Fruit fly (Drosophila melanogaster) whole organism, adult: Measurements from ENCODE around the gene Adar.

Source experiments
- CG33017 ChIP-seq: fragments of 200-800 bp; sonication (Bioruptor generic); optimal IDR thresholded peaks from 2 replicates; lab custom pipeline; 2018; ENCODE audit warnings: missing biosample characterization, mild to moderate bottlenecking, missing genetic modification characterization, moderate library complexity
- Clk ChIP-seq: fragments of 200-800 bp; sonication (Bioruptor generic); optimal IDR thresholded peaks from 2 replicates; lab custom pipeline; 2017; ENCODE audit warnings: missing biosample characterization, missing genetic modification characterization
- Mnt ChIP-seq: fragments of 200-800 bp; sonication (Bioruptor generic); optimal IDR thresholded peaks from 2 replicates; lab custom pipeline; 2016; ENCODE audit warnings: missing biosample characterization, mild to moderate bottlenecking, missing genetic modification characterization
- bab1 ChIP-seq: fragments of 200-800 bp; sonication (Bioruptor generic); optimal IDR thresholded peaks from 3 replicates; lab custom pipeline; 2019; ENCODE audit warnings: missing biosample characterization, mild to moderate bottlenecking, missing genetic modification characterization, moderate library complexity

DNA sequence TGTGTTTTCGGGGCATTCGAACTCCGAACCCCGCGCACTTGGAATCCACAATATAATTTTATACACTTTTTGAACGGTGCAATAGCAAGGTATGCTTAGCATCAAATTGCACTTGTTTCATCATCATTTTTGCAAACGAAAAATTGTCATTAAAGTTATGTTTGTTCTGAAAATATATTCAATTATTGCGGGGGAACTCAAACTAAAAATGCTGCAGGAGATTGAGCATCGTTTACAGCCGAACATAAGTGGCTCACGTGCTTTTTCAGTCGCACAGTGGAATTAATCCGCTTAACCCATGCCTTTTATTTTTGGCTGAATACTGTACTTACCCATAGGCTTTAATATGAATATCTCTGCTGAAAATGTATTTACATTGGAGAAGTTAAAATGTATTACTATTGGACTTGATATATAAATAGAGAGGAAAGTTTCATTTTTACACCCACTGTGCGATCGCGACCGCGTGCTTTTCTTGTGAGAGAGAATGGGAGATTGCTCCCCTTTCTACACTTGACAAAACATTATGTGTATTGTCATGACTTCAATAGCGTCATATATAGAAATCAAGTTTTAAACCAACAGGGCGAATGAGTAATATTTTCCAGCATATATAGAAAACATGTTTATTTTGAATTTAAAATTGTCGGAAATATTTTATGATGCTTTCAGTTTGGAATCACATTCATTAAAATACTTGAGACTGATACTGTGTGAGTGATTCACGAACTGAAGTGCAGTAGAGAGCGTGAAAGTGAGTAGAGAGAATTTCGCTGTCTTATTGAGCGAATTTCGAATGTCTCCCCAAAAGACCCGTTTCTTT is 57.1 kb downstream of the Adar start:
- TF ChIP-seq bab1 (peak; percentile 97), CG33017 (peak; percentile 85), Clk (peak; percentile 43), Mnt (peak; percentile 92)
